Worm (Caenorhabditis elegans) whole organism, L2 larva: ENCODE measurements around the gene cyp-14A3.

Experiments
- C34F6.9 ChIP-seq: fragments of 150-350 bp; optimal IDR thresholded peaks from 2 replicates; lab custom pipeline; 2014; ENCODE audit warnings: missing biosample characterization, missing genetic modification characterization
- F13H6.1 ChIP-seq: sonication (generic microtip); optimal IDR thresholded peaks from 2 replicates; lab custom pipeline; 2016; ENCODE audit warnings: missing genetic modification characterization, missing compliant biosample characterization
- R02D3.7 ChIP-seq: fragments of 150-350 bp; optimal IDR thresholded peaks from 2 replicates; lab custom pipeline; 2014; ENCODE audit warnings: missing biosample characterization, missing genetic modification characterization
- Y55F3AM.14 ChIP-seq: fragments of 200-800 bp; sonication (Bioruptor generic); optimal IDR thresholded peaks from 2 replicates; lab custom pipeline; 2018; ENCODE audit warnings: mild to moderate bottlenecking, missing genetic modification characterization, missing compliant biosample characterization
- ZK546.5 ChIP-seq: sonication (generic microtip); optimal IDR thresholded peaks from 2 replicates; lab custom pipeline; 2017; ENCODE audit warnings: missing biosample characterization, missing genetic modification characterization
- alr-1 ChIP-seq: fragments of 150-350 bp; optimal IDR thresholded peaks from 2 replicates; lab custom pipeline; 2014; ENCODE audit warnings: missing biosample characterization, missing genetic modification characterization
- ceh-16 ChIP-seq: fragments of 150-350 bp; optimal IDR thresholded peaks from 2 replicates; lab custom pipeline; 2014; ENCODE audit warnings: missing biosample characterization, missing genetic modification characterization
- ceh-82 ChIP-seq: fragments of 150-350 bp; optimal IDR thresholded peaks from 2 replicates; lab custom pipeline; 2014; ENCODE audit warnings: missing biosample characterization, missing genetic modification characterization
- crh-2 ChIP-seq: sonication (generic microtip); optimal IDR thresholded peaks from 2 replicates; lab custom pipeline; 2017; ENCODE audit warnings: missing biosample characterization, missing genetic modification characterization
- egl-27 ChIP-seq: sonication (generic microtip); optimal IDR thresholded peaks from 3 replicates; lab custom pipeline; 2017; ENCODE audit warnings: missing biosample characterization, missing genetic modification reagents, missing genetic modification characterization
- fos-1 ChIP-seq: fragments of 150-350 bp; optimal IDR thresholded peaks from 2 replicates; lab custom pipeline; 2014; ENCODE audit warnings: missing biosample characterization, missing genetic modification characterization
- gmeb-1 ChIP-seq: fragments of 150-350 bp; optimal IDR thresholded peaks from 2 replicates; lab custom pipeline; 2014; ENCODE audit warnings: missing biosample characterization, missing genetic modification characterization
- lin-11 ChIP-seq: fragments of 150-350 bp; sonication (generic microtip); optimal IDR thresholded peaks from 2 replicates; lab custom pipeline; 2014; ENCODE audit warnings: missing biosample characterization, missing genetic modification characterization, inconsistent platforms, mixed read lengths
- lin-13 ChIP-seq: fragments of 150-350 bp; optimal IDR thresholded peaks from 2 replicates; lab custom pipeline; 2014; ENCODE audit warnings: missing biosample characterization, missing genetic modification reagents, missing genetic modification characterization
- lsy-2 ChIP-seq, 2 experiments: fragments of 150-350 bp in 1 of 2; sonication (generic microtip) in 1 of 2; optimal IDR thresholded peaks; 2 replicates each; lab custom pipeline; 2014 to 2017; ENCODE audit warnings: missing biosample characterization in 2 of 2, missing genetic modification characterization in 2 of 2
- mab-5 ChIP-seq: fragments of 150-350 bp; optimal IDR thresholded peaks from 2 replicates; lab custom pipeline; 2014; ENCODE audit warnings: missing biosample characterization, missing genetic modification characterization
- mbf-1 ChIP-seq: sonication (generic microtip); optimal IDR thresholded peaks from 2 replicates; lab custom pipeline; 2017; ENCODE audit warnings: missing biosample characterization, missing genetic modification characterization
- mdl-1 ChIP-seq, 2 experiments: fragments of 150-350 bp in 1 of 2; sonication (generic microtip) in 1 of 2; optimal IDR thresholded peaks; 2 replicates each; lab custom pipeline; 2017; ENCODE audit warnings: missing biosample characterization in 2 of 2, missing genetic modification characterization in 2 of 2
- nhr-10 ChIP-seq: sonication (generic microtip); optimal IDR thresholded peaks from 2 replicates; lab custom pipeline; 2017; ENCODE audit warnings: missing biosample characterization, missing genetic modification characterization
- nhr-12 ChIP-seq: fragments of 150-350 bp; optimal IDR thresholded peaks from 2 replicates; lab custom pipeline; 2014; ENCODE audit warnings: missing biosample characterization, missing genetic modification characterization
- nhr-129 ChIP-seq: fragments of 150-350 bp; optimal IDR thresholded peaks from 2 replicates; lab custom pipeline; 2014; ENCODE audit warnings: missing biosample characterization, missing genetic modification characterization
- nhr-21 ChIP-seq: fragments of 150-350 bp; optimal IDR thresholded peaks from 2 replicates; lab custom pipeline; 2014; ENCODE audit warnings: missing biosample characterization, missing genetic modification characterization
- nhr-23 ChIP-seq: fragments of 150-350 bp; optimal IDR thresholded peaks from 2 replicates; lab custom pipeline; 2014; ENCODE audit warnings: missing biosample characterization, missing genetic modification reagents, missing genetic modification characterization
- nhr-237 ChIP-seq: fragments of 150-350 bp; optimal IDR thresholded peaks from 2 replicates; lab custom pipeline; 2014; ENCODE audit warnings: missing biosample characterization, missing genetic modification characterization
- nhr-25 ChIP-seq: fragments of 150-350 bp; sonication (generic microtip); optimal IDR thresholded peaks from 3 replicates; lab custom pipeline; 2014; ENCODE audit warnings: missing biosample characterization, missing genetic modification characterization
- nhr-6 ChIP-seq: fragments of 150-350 bp; optimal IDR thresholded peaks from 2 replicates; lab custom pipeline; 2014; ENCODE audit warnings: missing biosample characterization, missing genetic modification characterization
- sem-4 ChIP-seq: fragments of 150-350 bp; optimal IDR thresholded peaks from 2 replicates; lab custom pipeline; 2014; ENCODE audit warnings: missing biosample characterization, missing genetic modification reagents, missing genetic modification characterization
- sma-3 ChIP-seq: sonication (generic microtip); optimal IDR thresholded peaks from 2 replicates; lab custom pipeline; 2016; ENCODE audit warnings: missing genetic modification reagents, missing genetic modification characterization, missing compliant biosample characterization
- sma-9 ChIP-seq, 2 experiments: fragments of 150-350 bp in 1 of 2; sonication (generic microtip) in 1 of 2; optimal IDR thresholded peaks; 2 replicates each; lab custom pipeline; 2014 to 2016; ENCODE audit warnings: missing genetic modification characterization in 2 of 2, mild to moderate bottlenecking in 1 of 2, missing biosample characterization in 1 of 2, missing compliant biosample characterization in 1 of 2, missing genetic modification reagents in 1 of 2, moderate library complexity in 1 of 2
- snpc-4 ChIP-seq: fragments of 150-350 bp; optimal IDR thresholded peaks from 2 replicates; lab custom pipeline; 2014; ENCODE audit warnings: missing biosample characterization, missing genetic modification characterization
- unc-39 ChIP-seq: fragments of 150-350 bp; optimal IDR thresholded peaks from 2 replicates; lab custom pipeline; 2014; ENCODE audit warnings: missing biosample characterization, missing genetic modification characterization
- unc-55 ChIP-seq: fragments of 150-350 bp; sonication (generic microtip); optimal IDR thresholded peaks from 3 replicates; lab custom pipeline; 2014; ENCODE audit warnings: missing biosample characterization, missing genetic modification reagents, missing genetic modification characterization
- unc-62 ChIP-seq: fragments of 150-350 bp; optimal IDR thresholded peaks from 2 replicates; lab custom pipeline; 2014; ENCODE audit warnings: missing biosample characterization, missing genetic modification reagents, missing genetic modification characterization
- zag-1 ChIP-seq: fragments of 150-350 bp; optimal IDR thresholded peaks from 2 replicates; lab custom pipeline; 2014; ENCODE audit warnings: missing biosample characterization, missing genetic modification characterization
- ztf-1 ChIP-seq: fragments of 200-800 bp; sonication (Bioruptor generic); conservative IDR thresholded peaks from 2 replicates; pipeline ENCODE4 v1.3.6; 2022; ENCODE audit warnings: missing genetic modification characterization, missing compliant biosample characterization
- ztf-4 ChIP-seq: fragments of 150-350 bp; optimal IDR thresholded peaks from 2 replicates; lab custom pipeline; 2014; ENCODE audit warnings: missing biosample characterization, missing genetic modification characterization

cyp-14A3 gene

ce11 chrX:13308745-13309144 lies 34.7 kb upstream of the cyp-14A3 start, which contains the start of gene srxa-8:
srxa-8 (minus strand) TSS chrX:13308845.
- TF ChIP-seq nhr-25 (tag; lab: Kevin White, UChicago) (no peak), gmeb-1 (no peak), ztf-1 (GFP tag; lab: Robert Waterston, UW) (no peak), mbf-1 (no peak), fos-1 (tag; lab: Kevin White, UChicago) (no peak), nhr-237 (no peak)

ce11 chrX:13307852-13308251 lies 33.9 kb upstream of the cyp-14A3 start:
- TF ChIP-seq ZK546.5 (tag; lab: Kevin White, UChicago) (no peak), unc-55 (GFP tag; lab: Kevin White, UChicago) (peak; percentile 14), lin-11 (tag; lab: Kevin White, UChicago) (no peak)

- peak; percentile 83 for TF ChIP-seq lin-11 (tag; lab: Kevin White, UChicago)
- TF ChIP-seq ztf-4 (tag; lab: Kevin White, UChicago), result peak; percentile 43
- TF ChIP-seq sma-9 (GFP tag; optimal IDR thresholded peaks at IDR 0.05; lab: Kevin White, UChicago), result peak; percentile 89
- TF ChIP-seq sma-9 (tag; optimal IDR thresholded peaks at IDR 0.05; lab: Kevin White, UChicago), result no peak
- peak in 1 of 2 experiments; percentile 57 for TF ChIP-seq mdl-1 (tag; optimal IDR thresholded peaks at IDR 0.05; lab: Kevin White, UChicago)
- peak; percentile 36 for TF ChIP-seq ceh-16 (tag; lab: Kevin White, UChicago)
- TF ChIP-seq nhr-21 (tag; lab: Kevin White, UChicago), result peak; percentile 89
- no peak for TF ChIP-seq unc-62
- TF ChIP-seq lsy-2 (tag; optimal IDR thresholded peaks at IDR 0.05; lab: Kevin White, UChicago), result peak in 1 of 2 experiments; percentile 58
- TF ChIP-seq R02D3.7 (tag; lab: Kevin White, UChicago), result no peak
- TF ChIP-seq Y55F3AM.14 (GFP tag; lab: Kevin White, UChicago), result peak; percentile 73
- no peak for TF ChIP-seq ztf-1 (GFP tag; lab: Robert Waterston, UW)
- TF ChIP-seq nhr-23 (tag; lab: Kevin White, UChicago), result no peak
- peak; percentile 75 for TF ChIP-seq F13H6.1 (tag; lab: Kevin White, UChicago)
- peak; percentile 89 for TF ChIP-seq crh-2 (tag; lab: Kevin White, UChicago)
- no peak for TF ChIP-seq sem-4
- peak; percentile 87 for TF ChIP-seq fos-1 (tag; lab: Kevin White, UChicago)
- TF ChIP-seq snpc-4 (tag; lab: Kevin White, UChicago), result peak; percentile 21
- peak; percentile 30 for TF ChIP-seq mbf-1
- TF ChIP-seq nhr-12 (tag; lab: Kevin White, UChicago), result no peak
- peak; percentile 93 for TF ChIP-seq nhr-129 (tag; lab: Kevin White, UChicago)
- TF ChIP-seq unc-55 (GFP tag; lab: Kevin White, UChicago), result peak; percentile 90
- TF ChIP-seq ceh-82 (tag; lab: Kevin White, UChicago), result peak; percentile 53
- TF ChIP-seq egl-27 (tag; lab: Kevin White, UChicago), result peak; percentile 77
- peak; percentile 73 for TF ChIP-seq nhr-6 (tag; lab: Kevin White, UChicago)
- peak; percentile 75 for TF ChIP-seq lin-13 (GFP tag; lab: Kevin White, UChicago)
- TF ChIP-seq mab-5, result peak; percentile 73
- peak; percentile 65 for TF ChIP-seq gmeb-1
- TF ChIP-seq sma-3, result peak; percentile 75
- TF ChIP-seq zag-1 (tag; lab: Kevin White, UChicago), result peak; percentile 65
Measured at ce11 chrX:13306869-13307446, 33.0 kb upstream of the cyp-14A3 start.

- TF ChIP-seq nhr-21 (tag; lab: Kevin White, UChicago) (no peak), alr-1 (tag; lab: Kevin White, UChicago) (no peak), zag-1 (tag; lab: Kevin White, UChicago) (no peak), C34F6.9 (tag; lab: Kevin White, UChicago) (no peak), mdl-1 (tag; optimal IDR thresholded peaks at IDR 0.05; lab: Kevin White, UChicago) (no peak), nhr-10 (tag; lab: Kevin White, UChicago) (no peak), nhr-237 (no peak), sem-4 (no peak), unc-39 (tag; lab: Kevin White, UChicago) (no peak), nhr-6 (tag; lab: Kevin White, UChicago) (no peak), ZK546.5 (tag; lab: Kevin White, UChicago) (no peak), ceh-16 (tag; lab: Kevin White, UChicago) (no peak)
Measured at ce11 chrX:13305779-13306178, 31.8 kb upstream of the cyp-14A3 start, which contains the start of gene srd-43. srd-43 (minus strand) TSS chrX:13305844.
